Fruit fly (Drosophila melanogaster): Measurements from ENCODE around the gene CG13386.

Gene CG13386

dm6 chr2L:8370364-8371326, 28.2 kb upstream of the CG13386 start, which contains the start of gene CG17292:
CG17292 (plus strand) TSS chr2L:8370454.
- TF ChIP-seq psq (optimal IDR thresholded peaks at IDR 0.05) (no peak), EcR (GFP tag; optimal IDR thresholded peaks at IDR 0.05) (no peak), pan (optimal IDR thresholded peaks at IDR 0.05) (no peak), Dll (optimal IDR thresholded peaks at IDR 0.05) (no peak), usp (GFP tag; optimal IDR thresholded peaks at IDR 0.05) (no peak), CG8478 (optimal IDR thresholded peaks at IDR 0.05) (no peak)

dm6 chr2L:8371354-8371937, 27.4 kb upstream of the CG13386 start:
- no peak for TF ChIP-seq usp (GFP tag; optimal IDR thresholded peaks at IDR 0.05)
- TF ChIP-seq Dll (optimal IDR thresholded peaks at IDR 0.05), result no peak
- TF ChIP-seq psq (optimal IDR thresholded peaks at IDR 0.05), result no peak
- no peak for TF ChIP-seq EcR (GFP tag; optimal IDR thresholded peaks at IDR 0.05)
- TF ChIP-seq CG8478 (optimal IDR thresholded peaks at IDR 0.05), result no peak
- TF ChIP-seq pan (optimal IDR thresholded peaks at IDR 0.05), result no peak

- no peak for TF ChIP-seq CG8478 (optimal IDR thresholded peaks at IDR 0.05)
- no peak for TF ChIP-seq EcR (GFP tag; optimal IDR thresholded peaks at IDR 0.05)
Measured at dm6 chr2L:8372248-8372647, 26.6 kb upstream of the CG13386 start.

- TF ChIP-seq EcR (GFP tag; optimal IDR thresholded peaks at IDR 0.05) (no peak), psq (optimal IDR thresholded peaks at IDR 0.05) (no peak), Dll (optimal IDR thresholded peaks at IDR 0.05) (no peak), pan (optimal IDR thresholded peaks at IDR 0.05) (no peak), CG8478 (optimal IDR thresholded peaks at IDR 0.05) (no peak), usp (GFP tag; optimal IDR thresholded peaks at IDR 0.05) (no peak)
Measured at dm6 chr2L:8374235-8374634, 24.6 kb upstream of the CG13386 start, which contains the start of gene Wdr82. Wdr82 (plus strand) TSS chr2L:8374461.

- no peak for TF ChIP-seq usp (GFP tag; optimal IDR thresholded peaks at IDR 0.05)
- TF ChIP-seq pan (optimal IDR thresholded peaks at IDR 0.05), result no peak
- no peak for TF ChIP-seq Dll (optimal IDR thresholded peaks at IDR 0.05)
- TF ChIP-seq EcR (GFP tag; optimal IDR thresholded peaks at IDR 0.05), result no peak
- no peak for TF ChIP-seq psq (optimal IDR thresholded peaks at IDR 0.05)
- TF ChIP-seq CG8478 (optimal IDR thresholded peaks at IDR 0.05), result no peak
Measured at dm6 chr2L:8376717-8377116, 22.1 kb upstream of the CG13386 start, which contains the start of the genes CG13390 and CG17294. CG13390 (minus strand) TSS chr2L:8376797. CG17294 (plus strand) TSS chr2L:8377035.

- TF ChIP-seq CG8478 (optimal IDR thresholded peaks at IDR 0.05) (no peak), usp (GFP tag; optimal IDR thresholded peaks at IDR 0.05) (no peak), psq (optimal IDR thresholded peaks at IDR 0.05) (no peak), Dll (optimal IDR thresholded peaks at IDR 0.05) (no peak), pan (optimal IDR thresholded peaks at IDR 0.05) (no peak), EcR (GFP tag; optimal IDR thresholded peaks at IDR 0.05) (no peak)
Measured at dm6 chr2L:8381508-8382036, 17.2 kb upstream of the CG13386 start, which contains the start of gene AlaRS. AlaRS (minus strand) TSS chr2L:8381764.

- TF ChIP-seq EcR (GFP tag; optimal IDR thresholded peaks at IDR 0.05), result no peak
- TF ChIP-seq Dll (optimal IDR thresholded peaks at IDR 0.05), result no peak
- TF ChIP-seq psq (optimal IDR thresholded peaks at IDR 0.05), result no peak
- TF ChIP-seq CG8478 (optimal IDR thresholded peaks at IDR 0.05), result no peak
- TF ChIP-seq usp (GFP tag; optimal IDR thresholded peaks at IDR 0.05), result no peak
- no peak for TF ChIP-seq pan (optimal IDR thresholded peaks at IDR 0.05)
Measured at dm6 chr2L:8382646-8383045, 16.2 kb upstream of the CG13386 start, which contains the start of the genes CG13392 and Rcd4. CG13392 (minus strand) TSS chr2L:8382807. Rcd4 (plus strand) TSS chr2L:8382861.

- TF ChIP-seq pan (optimal IDR thresholded peaks at IDR 0.05) (no peak), EcR (GFP tag; optimal IDR thresholded peaks at IDR 0.05) (no peak), psq (optimal IDR thresholded peaks at IDR 0.05) (no peak), CG8478 (optimal IDR thresholded peaks at IDR 0.05) (no peak), Dll (optimal IDR thresholded peaks at IDR 0.05) (no peak), usp (GFP tag; optimal IDR thresholded peaks at IDR 0.05) (no peak)
Measured at dm6 chr2L:8384108-8384601, 14.7 kb upstream of the CG13386 start, which contains the start of the genes Dad1 and CG13384. Dad1 (minus strand) TSS chr2L:8384137. CG13384 (plus strand) TSS chr2L:8384455.

- TF ChIP-seq Dll (optimal IDR thresholded peaks at IDR 0.05) (no peak), CG8478 (optimal IDR thresholded peaks at IDR 0.05) (no peak), pan (optimal IDR thresholded peaks at IDR 0.05) (no peak), usp (GFP tag; optimal IDR thresholded peaks at IDR 0.05) (no peak), psq (optimal IDR thresholded peaks at IDR 0.05) (no peak), EcR (GFP tag; optimal IDR thresholded peaks at IDR 0.05) (no peak)
Measured at dm6 chr2L:8384985-8385519, 13.8 kb upstream of the CG13386 start.

- TF ChIP-seq EcR (GFP tag; optimal IDR thresholded peaks at IDR 0.05) (no peak), Dll (optimal IDR thresholded peaks at IDR 0.05) (no peak), pan (optimal IDR thresholded peaks at IDR 0.05) (no peak), psq (optimal IDR thresholded peaks at IDR 0.05) (no peak), usp (GFP tag; optimal IDR thresholded peaks at IDR 0.05) (no peak), CG8478 (optimal IDR thresholded peaks at IDR 0.05) (no peak)
Measured at dm6 chr2L:8385849-8386248, 13.0 kb upstream of the CG13386 start.

dm6 chr2L:8389231-8389630, 9.6 kb upstream of the CG13386 start, which contains the start of gene CG42819:
CG42819 (minus strand) TSS chr2L:8389331.
- TF ChIP-seq pan (optimal IDR thresholded peaks at IDR 0.05) (no peak), psq (optimal IDR thresholded peaks at IDR 0.05) (no peak), EcR (GFP tag; optimal IDR thresholded peaks at IDR 0.05) (no peak), Dll (optimal IDR thresholded peaks at IDR 0.05) (no peak), CG8478 (optimal IDR thresholded peaks at IDR 0.05) (no peak), usp (GFP tag; optimal IDR thresholded peaks at IDR 0.05) (no peak)

Measured in whole organism.